Worm (Caenorhabditis elegans) whole organism, midembryonic: ENCODE data around the gene mrps-34.

Experiments
- T22C8.4 ChIP-seq: fragments of 200-800 bp; sonication (Bioruptor generic); IDR thresholded peaks from 2 replicates; pipeline ENCODE4 v1.3.6; 2022; ENCODE audit warnings: missing genetic modification characterization, missing compliant biosample characterization
- cog-1 ChIP-seq: sonication (generic microtip); optimal IDR thresholded peaks from 2 replicates; lab custom pipeline; 2016; ENCODE audit warnings: missing genetic modification characterization, missing compliant biosample characterization
- flt-1 ChIP-seq: fragments of 200-800 bp; sonication (Bioruptor generic); IDR thresholded peaks from 2 replicates; pipeline ENCODE4 v1.3.6; 2022; ENCODE audit warnings: missing genetic modification characterization, missing compliant biosample characterization
- med-1 ChIP-seq: sonication (generic microtip); optimal IDR thresholded peaks from 2 replicates; lab custom pipeline; 2017; ENCODE audit warnings: missing genetic modification characterization, mild to moderate bottlenecking, missing compliant biosample characterization, antibody characterized with exemption, missing genetic modification reagents; ENCODE audit not compliant: insufficient read depth
- ref-1 ChIP-seq: fragments of 200-800 bp; sonication (Bioruptor generic); conservative IDR thresholded peaks from 2 replicates; pipeline ENCODE4 v1.3.6; 2022; ENCODE audit warnings: missing genetic modification reagents, missing genetic modification characterization, missing compliant biosample characterization
- tab-1 ChIP-seq: fragments of 200-800 bp; sonication (Bioruptor generic); IDR thresholded peaks from 2 replicates; pipeline ENCODE4 v1.3.6; 2022; ENCODE audit warnings: missing genetic modification characterization, missing compliant biosample characterization
- ztf-23 ChIP-seq: fragments of 200-800 bp; sonication (Bioruptor generic); IDR thresholded peaks from 2 replicates; pipeline ENCODE4 v1.3.6; 2022; ENCODE audit warnings: missing genetic modification reagents, missing genetic modification characterization, missing compliant biosample characterization
- ztf-29 ChIP-seq: fragments of 200-800 bp; sonication (Bioruptor generic); IDR thresholded peaks from 2 replicates; pipeline ENCODE4 v1.3.6; 2022; ENCODE audit warnings: missing genetic modification reagents, missing genetic modification characterization, missing compliant biosample characterization

DNA sequence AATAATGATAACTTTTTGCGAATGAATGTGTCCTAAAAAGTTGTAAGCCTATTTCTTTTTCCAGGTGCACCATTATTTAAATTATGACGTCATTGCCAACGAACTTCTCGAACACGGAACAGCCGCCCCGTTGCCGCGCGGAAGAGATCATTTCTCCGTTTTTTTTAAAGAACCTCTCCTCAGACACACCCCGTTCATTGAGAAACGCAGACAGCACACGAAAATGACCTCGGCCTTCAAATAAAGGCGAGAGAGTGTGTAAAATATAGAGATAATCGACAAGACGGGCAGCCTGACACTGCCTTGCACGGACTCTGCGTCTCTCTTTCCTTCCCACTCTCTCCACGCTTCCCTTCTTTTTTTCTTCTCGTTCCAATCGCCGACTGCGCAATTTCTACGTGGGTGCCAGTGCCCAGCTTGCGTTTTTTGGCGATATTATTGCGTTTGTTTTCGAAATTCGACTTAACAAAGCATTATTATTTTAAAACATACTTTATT is 18.2 kb upstream of the mrps-34 start:
- TF ChIP-seq cog-1 (tag; lab: Kevin White, UChicago) (peak; percentile 16), flt-1 (GFP tag; lab: Robert Waterston, UW) (no peak), tab-1 (no peak), med-1 (no peak), ztf-23 (GFP tag; lab: Robert Waterston, UW) (no peak), ref-1 (GFP tag; lab: Robert Waterston, UW) (no peak), ztf-29 (GFP tag; lab: Robert Waterston, UW) (no peak), T22C8.4 (GFP tag; lab: Robert Waterston, UW) (no peak)
